Fruit fly (Drosophila melanogaster) whole organism, embryonic: ENCODE measurements around the gene CG5846.

Experiments used
- ATbp ChIP-seq: fragments of 200-800 bp; sonication (Bioruptor generic); optimal IDR thresholded peaks from 2 replicates; lab custom pipeline; 2017; ENCODE audit warnings: missing biosample characterization, mild to moderate bottlenecking, missing genetic modification characterization, missing genetic modification reagents
- Awh ChIP-seq: fragments of 200-800 bp; sonication (Bioruptor generic); IDR thresholded peaks from 2 replicates; pipeline ENCODE4, ENCODE4 v1.3.6; 2022; ENCODE audit warnings: missing biosample characterization, missing genetic modification characterization
- B-H1 ChIP-seq: fragments of 200-800 bp; sonication (Bioruptor generic); IDR thresholded peaks from 3 replicates; pipeline ENCODE4 v1.3.6; 2022; ENCODE audit warnings: missing biosample characterization, missing genetic modification characterization
- CG10209 ChIP-seq: fragments of 200-800 bp; sonication (Bioruptor generic); optimal IDR thresholded peaks from 3 replicates; lab custom pipeline; 2017; ENCODE audit warnings: missing biosample characterization, mild to moderate bottlenecking, missing genetic modification characterization, missing genetic modification reagents
- CG10462 ChIP-seq: fragments of 200-800 bp; sonication (Bioruptor generic); optimal IDR thresholded peaks from 2 replicates; lab custom pipeline; 2016; ENCODE audit warnings: missing biosample characterization, missing genetic modification characterization
- CG12391 ChIP-seq: fragments of 200-800 bp; sonication (Bioruptor generic); optimal IDR thresholded peaks from 3 replicates; lab custom pipeline; 2018; ENCODE audit warnings: missing biosample characterization, mild to moderate bottlenecking, missing genetic modification characterization, moderate library complexity
- CG13287 ChIP-seq: fragments of 200-800 bp; sonication (Bioruptor generic); IDR thresholded peaks from 2 replicates; pipeline ENCODE4 v1.3.6; 2022; ENCODE audit warnings: missing biosample characterization, missing genetic modification characterization; ENCODE audit not compliant: partially characterized antibody
- CG15073 ChIP-seq: fragments of 200-800 bp; sonication (Bioruptor generic); optimal IDR thresholded peaks from 2 replicates; lab custom pipeline; 2016; ENCODE audit warnings: missing biosample characterization, missing genetic modification characterization
- CG15269 ChIP-seq: fragments of 200-800 bp; sonication (Bioruptor generic); optimal IDR thresholded peaks from 2 replicates; lab custom pipeline; 2018; ENCODE audit warnings: missing biosample characterization, mild to moderate bottlenecking, missing genetic modification characterization, moderate library complexity
- CG1603 ChIP-seq: fragments of 200-800 bp; sonication (Bioruptor generic); optimal IDR thresholded peaks from 2 replicates; lab custom pipeline; 2019; ENCODE audit warnings: missing biosample characterization, mild to moderate bottlenecking, missing genetic modification characterization, moderate library complexity
- CG1647 ChIP-seq: fragments of 200-800 bp; sonication (Bioruptor generic); optimal IDR thresholded peaks from 3 replicates; lab custom pipeline; 2016; ENCODE audit warnings: missing biosample characterization, missing genetic modification characterization
- CG32772 ChIP-seq: fragments of 200-800 bp; sonication (Bioruptor generic); IDR thresholded peaks from 2 replicates; pipeline ENCODE4 v1.3.6; 2022; ENCODE audit warnings: missing biosample characterization, missing genetic modification characterization
- CG4404 ChIP-seq: fragments of 200-800 bp; sonication (Bioruptor generic); IDR thresholded peaks from 2 replicates; pipeline ENCODE4 v1.3.6; 2022; ENCODE audit warnings: missing biosample characterization, missing genetic modification characterization
- CG6854 ChIP-seq: fragments of 200-800 bp; sonication (Bioruptor generic); optimal IDR thresholded peaks from 3 replicates; lab custom pipeline; 2017; ENCODE audit warnings: missing biosample characterization, mild to moderate bottlenecking, missing genetic modification characterization
- CG9727 ChIP-seq: fragments of 200-800 bp; sonication (Bioruptor generic); optimal IDR thresholded peaks from 3 replicates; lab custom pipeline; 2017; ENCODE audit warnings: missing biosample characterization, mild to moderate bottlenecking, missing genetic modification characterization
- CG9797 ChIP-seq: fragments of 200-800 bp; sonication (Bioruptor generic); optimal IDR thresholded peaks from 3 replicates; lab custom pipeline; 2018; ENCODE audit warnings: missing biosample characterization, mild to moderate bottlenecking, missing genetic modification characterization
- CG9932 ChIP-seq: fragments of 200-800 bp; sonication (Bioruptor generic); IDR thresholded peaks from 2 replicates; pipeline ENCODE4 v1.3.6; 2022; ENCODE audit warnings: missing biosample characterization, missing genetic modification characterization
- D19B ChIP-seq: fragments of 200-800 bp; sonication (Bioruptor generic); optimal IDR thresholded peaks from 2 replicates; lab custom pipeline; 2017; ENCODE audit warnings: missing biosample characterization, mild to moderate bottlenecking, missing genetic modification characterization
- E2f1 ChIP-seq: fragments of 200-800 bp; sonication (Bioruptor generic); IDR thresholded peaks from 2 replicates; pipeline ENCODE4 v1.3.6; 2022; ENCODE audit warnings: missing biosample characterization, missing genetic modification characterization
- Elba2 ChIP-seq: fragments of 200-800 bp; sonication (Bioruptor generic); optimal IDR thresholded peaks from 3 replicates; lab custom pipeline; 2016; ENCODE audit warnings: missing biosample characterization, missing genetic modification characterization
- HLHmδ ChIP-seq: fragments of 200-800 bp; sonication (Bioruptor generic); optimal IDR thresholded peaks from 2 replicates; lab custom pipeline; 2018; ENCODE audit warnings: missing biosample characterization, mild to moderate bottlenecking, missing genetic modification characterization, moderate library complexity
- HmgZ ChIP-seq: fragments of 200-800 bp; sonication (Bioruptor generic); optimal IDR thresholded peaks from 2 replicates; lab custom pipeline; 2018; ENCODE audit warnings: missing biosample characterization, mild to moderate bottlenecking, missing genetic modification characterization
- MTF-1 ChIP-seq: fragments of 200-800 bp; sonication (Bioruptor generic); optimal IDR thresholded peaks from 2 replicates; lab custom pipeline; 2018; ENCODE audit warnings: missing biosample characterization, mild to moderate bottlenecking, missing genetic modification characterization, borderline replicate concordance
- NfI ChIP-seq: fragments of 200-800 bp; sonication (Bioruptor generic); optimal IDR thresholded peaks from 3 replicates; lab custom pipeline; 2018; ENCODE audit warnings: missing biosample characterization, mild to moderate bottlenecking, missing genetic modification characterization, moderate library complexity
- Ptx1 ChIP-seq: fragments of 200-800 bp; sonication (Bioruptor generic); IDR thresholded peaks from 2 replicates; pipeline ENCODE4 v1.3.6; 2022; ENCODE audit warnings: missing biosample characterization, missing genetic modification characterization
- Side ChIP-seq: fragments of 200-800 bp; sonication (Bioruptor generic); optimal IDR thresholded peaks from 2 replicates; lab custom pipeline; 2016; ENCODE audit warnings: missing biosample characterization, missing genetic modification characterization
- ac ChIP-seq: fragments of 200-800 bp; sonication (Bioruptor generic); optimal IDR thresholded peaks from 3 replicates; lab custom pipeline; 2017; ENCODE audit warnings: missing biosample characterization, mild to moderate bottlenecking, missing genetic modification characterization
- ara ChIP-seq: fragments of 200-800 bp; sonication (Bioruptor generic); IDR thresholded peaks from 2 replicates; pipeline ENCODE4 v1.3.6; 2022; ENCODE audit warnings: missing biosample characterization, missing genetic modification characterization
- chif ChIP-seq, 2 experiments: fragments of 200-800 bp; sonication (Bioruptor generic); optimal IDR thresholded peaks; 3 replicates each; lab custom pipeline; 2016; ENCODE audit warnings: missing biosample characterization in 2 of 2, missing genetic modification characterization in 2 of 2
- ci ChIP-seq: fragments of 200-800 bp; sonication (Bioruptor generic); IDR thresholded peaks from 3 replicates; pipeline ENCODE4 v1.3.6; 2022; ENCODE audit warnings: missing biosample characterization, missing genetic modification characterization
- dmrt11E ChIP-seq: fragments of 200-800 bp; sonication (Bioruptor generic); optimal IDR thresholded peaks from 3 replicates; lab custom pipeline; 2018; ENCODE audit warnings: missing biosample characterization, mild to moderate bottlenecking, missing genetic modification characterization, moderate library complexity
- dmrt99B ChIP-seq: fragments of 200-800 bp; sonication (Bioruptor generic); optimal IDR thresholded peaks from 2 replicates; lab custom pipeline; 2018; ENCODE audit warnings: missing biosample characterization, mild to moderate bottlenecking, missing genetic modification characterization, moderate library complexity
- ewg ChIP-seq: fragments of 200-800 bp; sonication (Bioruptor generic); optimal IDR thresholded peaks from 3 replicates; lab custom pipeline; 2017; ENCODE audit warnings: mild to moderate bottlenecking, missing biosample characterization, missing genetic modification reagents, missing genetic modification characterization
- exex ChIP-seq: fragments of 200-800 bp; sonication (Bioruptor generic); optimal IDR thresholded peaks from 4 replicates; lab custom pipeline; 2018; ENCODE audit warnings: missing biosample characterization, mild to moderate bottlenecking, missing genetic modification characterization, moderate library complexity
- gem ChIP-seq: fragments of 200-800 bp; sonication (Bioruptor generic); optimal IDR thresholded peaks from 2 replicates; lab custom pipeline; 2019; ENCODE audit warnings: missing biosample characterization, mild to moderate bottlenecking, missing genetic modification characterization, moderate library complexity
- lmd ChIP-seq: fragments of 200-800 bp; sonication (Bioruptor generic); IDR thresholded peaks from 2 replicates; pipeline ENCODE4 v1.3.6; 2022; ENCODE audit warnings: missing biosample characterization, missing genetic modification characterization
- onecut ChIP-seq: fragments of 200-800 bp; sonication (Bioruptor generic); IDR thresholded peaks from 2 replicates; pipeline ENCODE4 v1.3.6; 2022; ENCODE audit warnings: missing biosample characterization, missing genetic modification characterization
- pb ChIP-seq: fragments of 200-800 bp; sonication (Bioruptor generic); optimal IDR thresholded peaks from 3 replicates; lab custom pipeline; 2016; ENCODE audit warnings: missing biosample characterization, missing genetic modification characterization
- pfk ChIP-seq: fragments of 200-800 bp; sonication (Bioruptor generic); optimal IDR thresholded peaks from 2 replicates; lab custom pipeline; 2018; ENCODE audit warnings: missing biosample characterization, mild to moderate bottlenecking, missing genetic modification characterization, moderate library complexity
- pita ChIP-seq: fragments of 200-800 bp; sonication (Bioruptor generic); optimal IDR thresholded peaks from 2 replicates; lab custom pipeline; 2017; ENCODE audit warnings: missing biosample characterization, mild to moderate bottlenecking, missing genetic modification characterization
- psq ChIP-seq: fragments of 200-800 bp; sonication (Bioruptor generic); optimal IDR thresholded peaks from 2 replicates; lab custom pipeline; 2017; ENCODE audit warnings: missing biosample characterization, missing genetic modification characterization
- rib ChIP-seq: fragments of 200-800 bp; sonication (Bioruptor generic); IDR thresholded peaks from 2 replicates; pipeline ENCODE4 v1.3.6; 2022; ENCODE audit warnings: missing biosample characterization, missing genetic modification characterization
- schlank ChIP-seq: fragments of 200-800 bp; sonication (Bioruptor generic); optimal IDR thresholded peaks from 2 replicates; lab custom pipeline; 2018; ENCODE audit warnings: missing biosample characterization, mild to moderate bottlenecking, missing genetic modification characterization
- sd ChIP-seq: fragments of 200-800 bp; sonication (Bioruptor generic); optimal IDR thresholded peaks from 3 replicates; lab custom pipeline; 2018; ENCODE audit warnings: missing biosample characterization, mild to moderate bottlenecking, missing genetic modification characterization, moderate library complexity
- slp2 ChIP-seq: fragments of 200-800 bp; sonication (Bioruptor generic); optimal IDR thresholded peaks from 2 replicates; lab custom pipeline; 2016; ENCODE audit warnings: missing biosample characterization, missing genetic modification characterization
- tup ChIP-seq: fragments of 200-800 bp; sonication (Bioruptor generic); optimal IDR thresholded peaks from 2 replicates; lab custom pipeline; 2016; ENCODE audit warnings: missing biosample characterization, mild to moderate bottlenecking, missing genetic modification characterization, moderate library complexity
- tx ChIP-seq: fragments of 200-800 bp; sonication (Bioruptor generic); optimal IDR thresholded peaks from 2 replicates; lab custom pipeline; 2016; ENCODE audit warnings: missing biosample characterization, missing genetic modification characterization
- unc-4 ChIP-seq: fragments of 200-800 bp; sonication (Bioruptor generic); IDR thresholded peaks from 2 replicates; pipeline ENCODE4 v1.3.6; 2022; ENCODE audit warnings: missing biosample characterization, missing genetic modification characterization; ENCODE audit not compliant: partially characterized antibody
- wdn ChIP-seq: fragments of 200-800 bp; sonication (Bioruptor generic); IDR thresholded peaks from 2 replicates; pipeline ENCODE4 v1.3.6; 2022; ENCODE audit warnings: missing biosample characterization, missing genetic modification characterization

Gene CG5846

DNA sequence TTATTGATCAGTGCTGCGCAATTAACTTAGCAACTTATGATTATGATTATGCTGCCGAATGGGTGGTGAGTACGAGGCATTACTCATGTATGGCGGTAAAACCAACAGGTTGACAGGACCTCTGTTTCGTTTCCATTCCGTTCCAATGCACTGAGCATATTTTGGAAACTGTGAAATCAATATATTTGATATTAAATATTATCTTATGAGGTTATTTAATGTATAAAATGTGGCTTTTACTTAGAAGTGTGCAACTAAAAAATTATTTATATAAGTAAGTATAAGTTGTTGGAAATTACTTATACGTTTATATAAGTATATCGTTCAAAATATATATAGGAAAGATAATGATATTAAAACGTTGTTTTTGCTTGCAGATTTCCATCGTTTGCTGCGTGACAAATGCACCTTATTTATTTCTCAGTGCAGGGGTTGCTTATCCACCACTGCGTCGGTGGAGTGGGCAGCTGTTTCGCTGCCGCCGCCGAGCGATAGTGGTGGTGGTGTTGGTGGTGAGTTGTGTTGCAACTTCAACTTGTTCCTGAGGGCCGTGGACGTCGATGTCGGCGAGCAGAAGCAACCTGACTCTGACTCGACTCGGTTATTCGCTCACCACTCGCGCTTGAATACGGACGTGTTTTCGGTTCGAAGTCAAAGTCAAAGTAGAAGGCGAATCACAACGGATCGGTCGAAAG, 27.2 kb upstream of the CG5846 start, which contains the start of gene bib (continued):
- TF ChIP-seq CG9727 (peak; percentile 96), CG12391 (tag; lab: Kevin White, UChicago) (peak; percentile 93), CG10462 (GFP tag; lab: Kevin White, UChicago) (peak; percentile 82), pfk (GFP tag; lab: Kevin White, UChicago) (peak; percentile 94), Side (peak; percentile 41), HLHmδ (GFP tag; lab: Kevin White, UChicago) (peak; percentile 96), psq (GFP tag; lab: Kevin White, UChicago) (peak; percentile 55), slp2 (GFP tag; lab: Kevin White, UChicago) (no peak), CG15269 (tag; lab: Kevin White, UChicago) (peak; percentile 77), pb (GFP tag; lab: Kevin White, UChicago) (no peak), gem (peak; percentile 94), HmgZ (tag; lab: Kevin White, UChicago) (peak; percentile 27), tup (GFP tag; lab: Kevin White, UChicago) (peak; percentile 52), MTF-1 (GFP tag; lab: Kevin White, UChicago) (peak; percentile 42), dmrt11E (tag; lab: Kevin White, UChicago) (peak; percentile 96), ac (GFP tag; lab: Kevin White, UChicago) (peak; percentile 81), rib (no peak), CG10209 (GFP tag; lab: Kevin White, UChicago) (peak; percentile 85), exex (tag; lab: Kevin White, UChicago) (peak; percentile 31), lmd (peak; percentile 74), dmrt99B (peak; percentile 88), sd (peak; percentile 33), ci (GFP tag; lab: Robert Waterston, UW) (peak; percentile 78; the same call in 2 of the 3 replicates), CG4404 (GFP tag; lab: Robert Waterston, UW) (peak; percentile 85), ATbp (peak; percentile 82), schlank (tag; lab: Kevin White, UChicago) (no peak), NfI (GFP tag; lab: Kevin White, UChicago) (peak; percentile 76), Elba2 (GFP tag; lab: Kevin White, UChicago) (no peak), chif (GFP tag; optimal IDR thresholded peaks at IDR 0.05; lab: Kevin White, UChicago) (peak in 1 of 2 experiments; percentile 64), Ptx1 (GFP tag; lab: Robert Waterston, UW) (peak; percentile 67), CG32772 (peak; percentile 58), CG15073 (GFP tag; lab: Kevin White, UChicago) (no peak), CG6854 (GFP tag; lab: Kevin White, UChicago) (peak; percentile 67), CG1647 (GFP tag; lab: Kevin White, UChicago) (no peak), CG1603 (tag; lab: Kevin White, UChicago) (peak; percentile 37), onecut (GFP tag; lab: Robert Waterston, UW) (peak; percentile 75), pita (GFP tag; lab: Kevin White, UChicago) (no peak), D19B (peak; percentile 47), CG9932 (GFP tag; lab: Robert Waterston, UW) (no peak), wdn (0 out of 2 replicates have a peak, but pooled peaks have one; percentile 20), E2f1 (GFP tag; lab: Robert Waterston, UW) (peak; percentile 66), ewg (GFP tag; lab: Kevin White, UChicago) (peak; percentile 68), CG13287 (GFP tag; lab: Robert Waterston, UW) (no peak), ara (peak; percentile 63), CG9797 (GFP tag; lab: Kevin White, UChicago) (peak; percentile 32), B-H1 (GFP tag; lab: Robert Waterston, UW) (peak; percentile 35; the same call in 2 of the 3 replicates), Awh (peak; percentile 56; the same call in 1 of the 2 replicates), unc-4 (GFP tag; lab: Robert Waterston, UW) (no peak), tx (peak; percentile 12)
